Worm (Caenorhabditis elegans): ENCODE measurements around the gene ugt-22.

ugt-22 gene

DNA sequence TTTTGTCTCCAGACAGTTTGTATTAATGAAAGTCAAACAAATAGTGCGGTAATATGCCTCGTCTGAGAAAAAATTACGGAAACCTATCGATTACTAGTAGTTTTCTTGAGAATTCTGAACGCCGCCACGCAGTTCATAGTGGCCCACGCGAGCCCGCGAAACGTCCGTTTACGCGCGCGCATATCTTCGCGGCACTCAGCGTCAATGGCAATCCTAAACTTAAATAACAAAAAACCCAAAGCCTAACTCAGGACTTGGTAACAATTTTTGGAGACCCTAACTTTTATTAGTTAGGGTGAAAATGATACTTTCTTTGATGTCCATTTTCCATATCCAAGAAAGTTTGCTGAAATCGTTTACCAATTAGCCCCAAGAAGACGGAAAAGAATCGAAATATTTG lies 37.6 kb upstream of the ugt-22 start:
- TF ChIP-seq lin-54 (GFP tag; optimal IDR thresholded peaks at IDR 0.05) (peak; percentile 30), snpc-3.4 (tag; optimal IDR thresholded peaks at IDR 0.05) (peak; percentile 77), ama-1 (optimal IDR thresholded peaks at IDR 0.05) (no peak), ama-1 (GFP tag; optimal IDR thresholded peaks at IDR 0.05) (no peak), snpc-1.3 (tag; optimal IDR thresholded peaks at IDR 0.05; ENCODE audit: insufficient read depth) (peak; percentile 36), F55B11.4 (tag; optimal IDR thresholded peaks at IDR 0.05; ENCODE audit: borderline replicate concordance, insufficient read depth) (no peak), hsf-1 (GFP tag; IDR thresholded peaks at IDR 0.05) (peak; percentile 46; the same call in 1 of the 2 replicates), ekl-4 (GFP tag; IDR thresholded peaks at IDR 0.05) (peak; percentile 21; the same call in 1 of the 2 replicates), K11D2.4 (GFP tag; IDR thresholded peaks at IDR 0.05) (no peak), attf-6 (GFP tag; IDR thresholded peaks at IDR 0.05) (peak; percentile 99), cebp-2 (GFP tag; IDR thresholded peaks at IDR 0.05) (0 out of 2 replicates have a peak, but pooled peaks have one; percentile 51), F49E8.2 (tag; optimal IDR thresholded peaks at IDR 0.05; ENCODE audit: insufficient read depth) (peak; percentile 86), tbp1 (GFP tag; optimal IDR thresholded peaks at IDR 0.05) (peak; percentile 75), pbrm-1 (GFP tag; IDR thresholded peaks at IDR 0.05) (peak; percentile 84), atf-7 (tag; optimal IDR thresholded peaks at IDR 0.05) (no peak), nfya-1 (tag; optimal IDR thresholded peaks at IDR 0.05; ENCODE audit: borderline replicate concordance, insufficient read depth) (no peak), B0019.2 (GFP tag; conservative IDR thresholded peaks at IDR 0.05) (no peak), dpl-1 (GFP tag; optimal IDR thresholded peaks at IDR 0.05) (no peak), rcor-1 (GFP tag; IDR thresholded peaks at IDR 0.05) (peak; percentile 22; the same call in 1 of the 2 replicates), snpc-1.1 (tag; optimal IDR thresholded peaks at IDR 0.05; ENCODE audit: insufficient read depth) (peak; percentile 93), ceh-100 (GFP tag; IDR thresholded peaks at IDR 0.05) (peak; percentile 14; the same call in 1 of the 2 replicates), nfya-2 (GFP tag; IDR thresholded peaks at IDR 0.05) (no peak), F33H1.4 (GFP tag; IDR thresholded peaks at IDR 0.05) (peak; percentile 33; the same call in 1 of the 2 replicates), mcd-1 (GFP tag; IDR thresholded peaks at IDR 0.05) (no peak), ztf-3 (GFP tag; optimal IDR thresholded peaks at IDR 0.05) (no peak), snpc-4 (GFP tag; optimal IDR thresholded peaks at IDR 0.05) (peak; percentile 87), snpc-4 (tag; optimal IDR thresholded peaks at IDR 0.05) (peak; percentile 92 to 98 (median 95)), madf-6 (GFP tag; IDR thresholded peaks at IDR 0.05) (peak; percentile 77), lsl-1 (GFP tag; optimal IDR thresholded peaks at IDR 0.05) (peak; percentile 19), F37B4.10 (GFP tag; IDR thresholded peaks at IDR 0.05) (no peak), mel-28 (tag; optimal IDR thresholded peaks at IDR 0.05; ENCODE audit: borderline replicate concordance) (no peak), attf-3 (GFP tag; conservative IDR thresholded peaks at IDR 0.05) (no peak), F10E7.11 (tag; optimal IDR thresholded peaks at IDR 0.05) (no peak), dox-1 (GFP tag; IDR thresholded peaks at IDR 0.05) (peak; percentile 29; the same call in 1 of the 2 replicates), madf-10 (tag; optimal IDR thresholded peaks at IDR 0.05) (no peak), Y95B8A.8 (GFP tag; IDR thresholded peaks at IDR 0.05) (no peak), bed-1 (GFP tag; IDR thresholded peaks at IDR 0.05) (no peak), D2030.7 (GFP tag; IDR thresholded peaks at IDR 0.05) (peak; percentile 53), hmg-1.2 (GFP tag; IDR thresholded peaks at IDR 0.05) (peak; percentile 97), lin-26 (GFP tag; IDR thresholded peaks at IDR 0.05) (0 out of 2 replicates have a peak, but pooled peaks have one; percentile 39)
